Fruit fly (Drosophila melanogaster) whole organism, adult: ENCODE measurements around the gene drpr.

Experiments
- CG11617 ChIP-seq: fragments of 200-800 bp; sonication (Bioruptor generic); optimal IDR thresholded peaks from 2 replicates; lab custom pipeline; 2017; ENCODE audit warnings: mild to moderate bottlenecking, missing biosample characterization, missing genetic modification reagents, missing genetic modification characterization
- CG12768 ChIP-seq: fragments of 200-800 bp; sonication (Bioruptor generic); optimal IDR thresholded peaks from 2 replicates; lab custom pipeline; 2017; ENCODE audit warnings: missing biosample characterization, missing genetic modification characterization, mild to moderate bottlenecking, moderate library complexity, missing genetic modification reagents
- CG14711 ChIP-seq: fragments of 200-800 bp; sonication (Bioruptor generic); optimal IDR thresholded peaks from 2 replicates; lab custom pipeline; 2018; ENCODE audit warnings: missing biosample characterization, mild to moderate bottlenecking, missing genetic modification characterization, moderate library complexity
- CG1620 ChIP-seq: fragments of 200-800 bp; sonication (Bioruptor generic); optimal IDR thresholded peaks from 2 replicates; lab custom pipeline; 2016; ENCODE audit warnings: missing biosample characterization, missing genetic modification characterization
- CG33017 ChIP-seq: fragments of 200-800 bp; sonication (Bioruptor generic); optimal IDR thresholded peaks from 2 replicates; lab custom pipeline; 2018; ENCODE audit warnings: missing biosample characterization, mild to moderate bottlenecking, missing genetic modification characterization, moderate library complexity
- CG5204 ChIP-seq: fragments of 200-800 bp; sonication (Bioruptor generic); optimal IDR thresholded peaks from 2 replicates; lab custom pipeline; 2016; ENCODE audit warnings: missing biosample characterization, missing genetic modification characterization
- CG7045 ChIP-seq: fragments of 200-800 bp; sonication (Bioruptor generic); optimal IDR thresholded peaks from 2 replicates; lab custom pipeline; 2017; ENCODE audit warnings: missing biosample characterization, mild to moderate bottlenecking, missing genetic modification characterization
- CG7101 ChIP-seq: fragments of 200-800 bp; sonication (Bioruptor generic); optimal IDR thresholded peaks from 2 replicates; lab custom pipeline; 2018; ENCODE audit warnings: missing biosample characterization, mild to moderate bottlenecking, missing genetic modification characterization, moderate library complexity
- Clk ChIP-seq: fragments of 200-800 bp; sonication (Bioruptor generic); optimal IDR thresholded peaks from 2 replicates; lab custom pipeline; 2017; ENCODE audit warnings: missing biosample characterization, missing genetic modification characterization
- Crg-1 ChIP-seq: fragments of 200-800 bp; sonication (Bioruptor generic); optimal IDR thresholded peaks from 2 replicates; lab custom pipeline; 2016; ENCODE audit warnings: missing biosample characterization, missing genetic modification characterization
- Hr96 ChIP-seq: fragments of 200-800 bp; sonication (Bioruptor generic); optimal IDR thresholded peaks from 2 replicates; lab custom pipeline; 2016; ENCODE audit warnings: missing biosample characterization, missing genetic modification characterization
- Mnt ChIP-seq: fragments of 200-800 bp; sonication (Bioruptor generic); optimal IDR thresholded peaks from 2 replicates; lab custom pipeline; 2016; ENCODE audit warnings: missing biosample characterization, mild to moderate bottlenecking, missing genetic modification characterization
- bab1 ChIP-seq: fragments of 200-800 bp; sonication (Bioruptor generic); optimal IDR thresholded peaks from 3 replicates; lab custom pipeline; 2019; ENCODE audit warnings: missing biosample characterization, mild to moderate bottlenecking, missing genetic modification characterization, moderate library complexity
- cic ChIP-seq: fragments of 200-800 bp; sonication (Bioruptor generic); optimal IDR thresholded peaks from 2 replicates; lab custom pipeline; 2017; ENCODE audit warnings: missing biosample characterization, mild to moderate bottlenecking, missing genetic modification characterization, moderate library complexity
- cnc ChIP-seq, 2 experiments: fragments of >200 bp; optimal IDR thresholded peaks; 2 replicates each; lab custom pipeline; 2017
- kay ChIP-seq: fragments of 200-800 bp; sonication (Bioruptor generic); peaks from one replicate; lab custom pipeline; 2016; ENCODE audit warnings: missing biosample characterization, missing genetic modification characterization, borderline replicate concordance
- ovo ChIP-seq: fragments of 200-800 bp; sonication (Bioruptor generic); optimal IDR thresholded peaks from 2 replicates; lab custom pipeline; 2016; ENCODE audit warnings: missing biosample characterization, missing genetic modification characterization
- pad ChIP-seq: fragments of 200-800 bp; sonication (Bioruptor generic); optimal IDR thresholded peaks from 3 replicates; lab custom pipeline; 2017; ENCODE audit warnings: missing biosample characterization, missing genetic modification characterization, mild to moderate bottlenecking, moderate library complexity, missing genetic modification reagents
- tj ChIP-seq: fragments of 200-800 bp; sonication (Bioruptor generic); optimal IDR thresholded peaks from 3 replicates; lab custom pipeline; 2017; ENCODE audit warnings: missing biosample characterization, mild to moderate bottlenecking, missing genetic modification characterization, moderate library complexity
- toe ChIP-seq: fragments of 200-800 bp; sonication (Bioruptor generic); optimal IDR thresholded peaks from 2 replicates; lab custom pipeline; 2016; ENCODE audit warnings: missing biosample characterization, missing genetic modification characterization

drpr gene

dm6 chr3L:1670008-1670407 lies 60.9 kb downstream of the drpr start, which contains the start of gene RabX5:
Gene RabX5, minus strand, starts transcription at chr3L:1670108.
- TF ChIP-seq tj (GFP tag; lab: Kevin White, UChicago) (no peak), CG11617 (GFP tag; lab: Kevin White, UChicago) (no peak), Clk (GFP tag; lab: Kevin White, UChicago) (no peak), Hr96 (GFP tag; lab: Kevin White, UChicago) (no peak), kay (no peak), CG33017 (tag; lab: Kevin White, UChicago) (no peak), ovo (GFP tag; lab: Kevin White, UChicago) (no peak), Crg-1 (GFP tag; lab: Kevin White, UChicago) (no peak), toe (GFP tag; lab: Kevin White, UChicago) (no peak), pad (GFP tag; lab: Kevin White, UChicago) (no peak), CG5204 (GFP tag; lab: Kevin White, UChicago) (no peak), Mnt (no peak), bab1 (GFP tag; lab: Kevin White, UChicago) (no peak), CG1620 (GFP tag; lab: Kevin White, UChicago) (no peak)

DNA sequence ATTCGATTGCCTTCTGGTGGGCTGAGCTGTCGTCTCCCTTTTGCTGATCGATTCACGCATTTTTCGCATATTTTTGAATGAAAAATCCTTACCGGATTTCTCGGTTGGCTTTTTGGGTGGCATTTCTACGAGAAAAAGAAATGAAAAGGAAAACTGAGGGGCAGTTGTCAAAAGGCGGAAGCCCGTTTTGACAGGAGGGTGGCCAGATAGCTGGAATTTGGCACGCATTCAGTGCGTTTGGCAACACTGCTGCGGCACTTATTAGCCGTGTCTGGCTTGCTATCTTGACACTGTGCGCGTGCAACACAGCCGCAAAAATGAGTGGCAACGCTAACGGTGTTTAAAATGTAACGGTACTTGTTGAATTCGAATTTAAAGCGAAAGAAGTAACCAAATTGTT lies 62.4 kb downstream of the drpr start, which contains the start of gene RpL23A:
RpL23A (minus strand) TSS at position 151 of the 400 bp plus-strand sequence.
- peak; percentile 94 for TF ChIP-seq Clk (GFP tag; lab: Kevin White, UChicago)
- TF ChIP-seq CG5204 (GFP tag; lab: Kevin White, UChicago) = peak; percentile 77
- peak; percentile 91 for TF ChIP-seq pad (GFP tag; lab: Kevin White, UChicago)
- TF ChIP-seq CG1620 (GFP tag; lab: Kevin White, UChicago) = peak; percentile 97
- peak; percentile 95 for TF ChIP-seq CG7101 (tag; lab: Kevin White, UChicago)
- peak; percentile 95 for TF ChIP-seq bab1 (GFP tag; lab: Kevin White, UChicago)
- TF ChIP-seq toe (GFP tag; lab: Kevin White, UChicago) = peak; percentile 89
- peak; percentile 97 for TF ChIP-seq Mnt
- TF ChIP-seq CG11617 (GFP tag; lab: Kevin White, UChicago) = peak; percentile 95
- TF ChIP-seq CG14711 (tag; lab: Kevin White, UChicago) = peak; percentile 87
- TF ChIP-seq kay = no peak
- TF ChIP-seq ovo (GFP tag; lab: Kevin White, UChicago) = peak; percentile 97
- peak; percentile 83 for TF ChIP-seq cic
- TF ChIP-seq tj (GFP tag; lab: Kevin White, UChicago) = peak; percentile 77
- peak; percentile 95 for TF ChIP-seq Hr96 (GFP tag; lab: Kevin White, UChicago)
- peak; percentile 96 for TF ChIP-seq CG7045
- TF ChIP-seq CG12768 (GFP tag; lab: Kevin White, UChicago) = peak; percentile 90
- TF ChIP-seq Crg-1 (GFP tag; lab: Kevin White, UChicago) = peak; percentile 95
- peak; percentile 77 for TF ChIP-seq CG33017 (tag; lab: Kevin White, UChicago)
- no peak for TF ChIP-seq cnc (optimal IDR thresholded peaks at IDR 0.05; lab: Kevin White, UChicago)

dm6 chr3L:1667423-1667822 lies 63.5 kb downstream of the drpr start:
- TF ChIP-seq CG33017 (tag; lab: Kevin White, UChicago) (no peak), Crg-1 (GFP tag; lab: Kevin White, UChicago) (no peak), CG1620 (GFP tag; lab: Kevin White, UChicago) (no peak), kay (no peak), pad (GFP tag; lab: Kevin White, UChicago) (no peak), Mnt (no peak), CG12768 (GFP tag; lab: Kevin White, UChicago) (no peak), ovo (GFP tag; lab: Kevin White, UChicago) (no peak)
